Fruit fly (Drosophila melanogaster): ENCODE results near the gene Ttc30.

Gene Ttc30

dm6 chr2L:13060037-13060537 is 46.5 kb upstream of the Ttc30 start, which contains the start of gene CG9932 (continued):
- TF ChIP-seq bowl (GFP tag; IDR thresholded peaks at IDR 0.05), result 0 out of 2 replicates have a peak, but pooled peaks have one; percentile 22
- no peak for TF ChIP-seq ATbp (GFP tag; optimal IDR thresholded peaks at IDR 0.05)
- peak; percentile 54 for TF ChIP-seq unc-4 (GFP tag; IDR thresholded peaks at IDR 0.05; ENCODE audit: partially characterized antibody)
- TF ChIP-seq lov (optimal IDR thresholded peaks at IDR 0.05), result no peak
- TF ChIP-seq lov (GFP tag; IDR thresholded peaks at IDR 0.05), result 0 out of 3 replicates have a peak, but pooled peaks have one; percentile 26
- TF ChIP-seq CG10274 (GFP tag; optimal IDR thresholded peaks at IDR 0.05), result no peak
- TF ChIP-seq tup (GFP tag; optimal IDR thresholded peaks at IDR 0.05), result no peak
- TF ChIP-seq Bgb (GFP tag; IDR thresholded peaks at IDR 0.05; ENCODE audit: partially characterized antibody), result peak; percentile 41; the same call in 1 of the 2 replicates
- TF ChIP-seq CG2199 (GFP tag; IDR thresholded peaks at IDR 0.05), result peak; percentile 90; the same call in 2 of the 3 replicates
- no peak for TF ChIP-seq Lim3 (GFP tag; IDR thresholded peaks at IDR 0.05)
- TF ChIP-seq Abd-B (GFP tag; optimal IDR thresholded peaks at IDR 0.05), result no peak
- TF ChIP-seq sob (GFP tag; IDR thresholded peaks at IDR 0.05), result peak; percentile 52; the same call in 1 of the 2 replicates
- peak; percentile 30 for TF ChIP-seq CG12769 (tag; optimal IDR thresholded peaks at IDR 0.05)
- no peak for TF ChIP-seq grn (GFP tag; optimal IDR thresholded peaks at IDR 0.05)
- peak; percentile 34 for TF ChIP-seq CG6854 (GFP tag; optimal IDR thresholded peaks at IDR 0.05)
- TF ChIP-seq CG7556 (GFP tag; optimal IDR thresholded peaks at IDR 0.05), result no peak
- no peak for TF ChIP-seq pum (GFP tag; optimal IDR thresholded peaks at IDR 0.05)
- TF ChIP-seq Meics (GFP tag; optimal IDR thresholded peaks at IDR 0.05), result peak; percentile 40
- no peak for TF ChIP-seq dm (GFP tag; optimal IDR thresholded peaks at IDR 0.05)
- TF ChIP-seq CG1024 (GFP tag; IDR thresholded peaks at IDR 0.05), result no peak; the same call in 1 of the 2 replicates
- peak; percentile 88 for TF ChIP-seq Med (GFP tag)
- TF ChIP-seq CG10267 (tag; optimal IDR thresholded peaks at IDR 0.05), result no peak
- no peak for TF ChIP-seq Sry-β (GFP tag; optimal IDR thresholded peaks at IDR 0.05)
- TF ChIP-seq pnt (GFP tag; optimal IDR thresholded peaks at IDR 0.05), result no peak
- TF ChIP-seq PHDP (tag; optimal IDR thresholded peaks at IDR 0.05), result no peak
- no peak for TF ChIP-seq eyg (GFP tag; optimal IDR thresholded peaks at IDR 0.05)
- no peak for TF ChIP-seq pan (optimal IDR thresholded peaks at IDR 0.05)
- peak in 1 of 2 experiments; percentile 46 for TF ChIP-seq pan (GFP tag; optimal IDR thresholded peaks at IDR 0.05 in 1 of 2, IDR thresholded peaks at IDR 0.05 in 1 of 2)
- TF ChIP-seq bsh (GFP tag; optimal IDR thresholded peaks at IDR 0.05), result peak in 1 of 2 experiments; percentile 43
- no peak; the same call in 1 of the 2 replicates for TF ChIP-seq onecut (GFP tag; IDR thresholded peaks at IDR 0.05)
- TF ChIP-seq da (GFP tag; optimal IDR thresholded peaks at IDR 0.05), result peak; percentile 13
- no peak for TF ChIP-seq emc (GFP tag; optimal IDR thresholded peaks at IDR 0.05)
- no peak for TF ChIP-seq CG14860 (GFP tag; IDR thresholded peaks at IDR 0.05; ENCODE audit: partially characterized antibody)
- TF ChIP-seq CG17385 (GFP tag; optimal IDR thresholded peaks at IDR 0.05), result peak; percentile 65
- no peak for TF ChIP-seq D (optimal IDR thresholded peaks at IDR 0.05)
- TF ChIP-seq D (GFP tag; optimal IDR thresholded peaks at IDR 0.05), result no peak
- TF ChIP-seq Drgx (GFP tag; IDR thresholded peaks at IDR 0.05), result peak; percentile 66
- no peak for TF ChIP-seq Aef1 (GFP tag; IDR thresholded peaks at IDR 0.05)
- peak; percentile 26 for TF ChIP-seq CG12219 (GFP tag; optimal IDR thresholded peaks at IDR 0.05)
- TF ChIP-seq CG2712 (tag; optimal IDR thresholded peaks at IDR 0.05), result peak; percentile 14
- TF ChIP-seq Myb (GFP tag; optimal IDR thresholded peaks at IDR 0.05), result no peak
- no peak for TF ChIP-seq H2.0 (GFP tag; IDR thresholded peaks at IDR 0.05)
- peak; percentile 42 for TF ChIP-seq mirr (GFP tag; optimal IDR thresholded peaks at IDR 0.05)
- TF ChIP-seq CG12744 (GFP tag; optimal IDR thresholded peaks at IDR 0.05), result no peak
- TF ChIP-seq Hr39 (optimal IDR thresholded peaks at IDR 0.05), result no peak
- peak; percentile 53 for TF ChIP-seq pb (GFP tag; optimal IDR thresholded peaks at IDR 0.05)
- no peak for TF ChIP-seq vnd (GFP tag; IDR thresholded peaks at IDR 0.05; ENCODE audit: partially characterized antibody)
- no peak for TF ChIP-seq unpg (GFP tag; optimal IDR thresholded peaks at IDR 0.05)
- TF ChIP-seq YL-1 (GFP tag; optimal IDR thresholded peaks at IDR 0.05), result no peak
- TF ChIP-seq CG10565 (GFP tag; optimal IDR thresholded peaks at IDR 0.05), result no peak
- no peak for TF ChIP-seq Vsx1 (GFP tag; optimal IDR thresholded peaks at IDR 0.05)

All from whole organism, embryonic.